Worm (Caenorhabditis elegans) whole organism, young adult: ENCODE results near the gene klo-2.

Experiments
- C06A6.2 ChIP-seq: fragments of 200-800 bp; sonication (Bioruptor generic); conservative IDR thresholded peaks from 2 replicates; pipeline ENCODE4 v1.3.6; 2022; ENCODE audit warnings: missing genetic modification characterization, missing compliant biosample characterization
- D2030.7 ChIP-seq: fragments of 200-800 bp; sonication (Bioruptor generic); IDR thresholded peaks from 2 replicates; pipeline ENCODE4 v1.3.6; 2022; ENCODE audit warnings: missing genetic modification reagents, missing genetic modification characterization, missing compliant biosample characterization
- F22D6.2 ChIP-seq: sonication (generic microtip); optimal IDR thresholded peaks from 2 replicates; lab custom pipeline; 2016; ENCODE audit warnings: mild to moderate bottlenecking, missing genetic modification characterization, missing compliant biosample characterization
- F33H1.4 ChIP-seq: fragments of 200-800 bp; sonication (Bioruptor generic); IDR thresholded peaks from 2 replicates; pipeline ENCODE4 v1.3.6; 2022; ENCODE audit warnings: missing genetic modification reagents, missing genetic modification characterization, missing compliant biosample characterization
- F52B5.7 ChIP-seq: sonication (generic microtip); optimal IDR thresholded peaks from 2 replicates; lab custom pipeline; 2016; ENCODE audit warnings: mild to moderate bottlenecking, missing genetic modification characterization, missing compliant biosample characterization
- F55B11.4 ChIP-seq: sonication (generic microtip); optimal IDR thresholded peaks from 2 replicates; lab custom pipeline; 2016; ENCODE audit warnings: missing compliant biosample characterization, missing genetic modification characterization, borderline replicate concordance; ENCODE audit not compliant: insufficient read depth
- F57A8.1 ChIP-seq: fragments of 200-800 bp; sonication (Bioruptor generic); optimal IDR thresholded peaks from 2 replicates; lab custom pipeline; 2018; ENCODE audit warnings: mild to moderate bottlenecking, missing genetic modification characterization, moderate library complexity, missing compliant biosample characterization
- Y56A3A.18 ChIP-seq: fragments of 200-800 bp; sonication (Bioruptor generic); IDR thresholded peaks from 2 replicates; pipeline ENCODE4 v1.3.6; 2022; ENCODE audit warnings: missing genetic modification reagents, missing genetic modification characterization, missing compliant biosample characterization
- Y67H2A.10 ChIP-seq: fragments of 200-800 bp; sonication (Bioruptor generic); conservative IDR thresholded peaks from 2 replicates; pipeline ENCODE4 v1.3.6; 2022; ENCODE audit warnings: missing genetic modification reagents, missing genetic modification characterization, missing compliant biosample characterization
- ZK185.1 ChIP-seq: sonication (generic microtip); optimal IDR thresholded peaks from 2 replicates; lab custom pipeline; 2016; ENCODE audit warnings: mild to moderate bottlenecking, missing genetic modification characterization, missing compliant biosample characterization; ENCODE audit not compliant: poor library complexity, severe bottlenecking
- aptf-2 ChIP-seq: fragments of 200-800 bp; sonication (Bioruptor generic); conservative IDR thresholded peaks from 2 replicates; pipeline ENCODE4 v1.3.6; 2022; ENCODE audit warnings: missing genetic modification reagents, missing genetic modification characterization, missing compliant biosample characterization
- atf-7 ChIP-seq: sonication (generic microtip); optimal IDR thresholded peaks from 2 replicates; lab custom pipeline; 2017; ENCODE audit warnings: mild to moderate bottlenecking, missing genetic modification characterization, missing compliant biosample characterization
- attf-6 ChIP-seq: fragments of 200-800 bp; sonication (Bioruptor generic); IDR thresholded peaks from 2 replicates; pipeline ENCODE4 v1.3.6; 2022; ENCODE audit warnings: missing genetic modification reagents, missing genetic modification characterization, missing compliant biosample characterization
- ceh-100 ChIP-seq: fragments of 200-800 bp; sonication (Bioruptor generic); IDR thresholded peaks from 2 replicates; pipeline ENCODE4 v1.3.6; 2022; ENCODE audit warnings: missing genetic modification reagents, missing genetic modification characterization, missing compliant biosample characterization
- ceh-27 ChIP-seq: fragments of 200-800 bp; sonication (Bioruptor generic); optimal IDR thresholded peaks from 2 replicates; lab custom pipeline; 2018; ENCODE audit warnings: mild to moderate bottlenecking, missing genetic modification characterization, moderate library complexity, missing compliant biosample characterization
- ceh-40 ChIP-seq: fragments of 200-800 bp; sonication (Bioruptor generic); IDR thresholded peaks from 2 replicates; pipeline ENCODE4 v1.3.6; 2022; ENCODE audit warnings: missing genetic modification characterization, missing compliant biosample characterization
- ceh-58 ChIP-seq: fragments of 200-800 bp; sonication (Bioruptor generic); IDR thresholded peaks from 2 replicates; pipeline ENCODE4 v1.3.6; 2022; ENCODE audit warnings: missing genetic modification characterization, missing compliant biosample characterization
- ceh-79 ChIP-seq: sonication (generic microtip); optimal IDR thresholded peaks from 2 replicates; lab custom pipeline; 2017; ENCODE audit warnings: mild to moderate bottlenecking, missing genetic modification characterization, missing compliant biosample characterization
- chd-7 ChIP-seq: sonication (generic microtip); optimal IDR thresholded peaks from 2 replicates; lab custom pipeline; 2016; ENCODE audit warnings: mild to moderate bottlenecking, missing genetic modification characterization, moderate library complexity, missing compliant biosample characterization
- dpl-1 ChIP-seq: fragments of 150-350 bp; optimal IDR thresholded peaks from 2 replicates; lab custom pipeline; 2014; ENCODE audit warnings: missing biosample characterization, missing genetic modification reagents, missing genetic modification characterization
- efl-1 ChIP-seq: fragments of 150-350 bp; optimal IDR thresholded peaks from 2 replicates; lab custom pipeline; 2014; ENCODE audit warnings: missing biosample characterization, missing genetic modification reagents, missing genetic modification characterization
- egrh-3 ChIP-seq: fragments of 200-800 bp; sonication (Bioruptor generic); IDR thresholded peaks from 2 replicates; pipeline ENCODE4 v1.3.6; 2022; ENCODE audit warnings: missing genetic modification reagents, missing genetic modification characterization, missing compliant biosample characterization
- ekl-4 ChIP-seq: fragments of 200-800 bp; sonication (Bioruptor generic); IDR thresholded peaks from 2 replicates; pipeline ENCODE4 v1.3.6; 2022; ENCODE audit warnings: missing genetic modification reagents, missing genetic modification characterization, missing compliant biosample characterization
- fkh-3 ChIP-seq: sonication (generic microtip); optimal IDR thresholded peaks from 2 replicates; lab custom pipeline; 2016; ENCODE audit warnings: mild to moderate bottlenecking, missing genetic modification characterization, missing compliant biosample characterization
- hlh-12 ChIP-seq: sonication (generic microtip); optimal IDR thresholded peaks from 2 replicates; lab custom pipeline; 2016; ENCODE audit warnings: missing genetic modification characterization, missing compliant biosample characterization
- hmg-1.2 ChIP-seq: fragments of 200-800 bp; sonication (Bioruptor generic); IDR thresholded peaks from 2 replicates; pipeline ENCODE4 v1.3.6; 2022; ENCODE audit warnings: missing genetic modification reagents, missing genetic modification characterization, missing compliant biosample characterization
- hmg-20 ChIP-seq: fragments of 200-800 bp; sonication (Bioruptor generic); IDR thresholded peaks from 2 replicates; pipeline ENCODE4 v1.3.6; 2022; ENCODE audit warnings: missing genetic modification reagents, missing genetic modification characterization, missing compliant biosample characterization
- hsf-1 ChIP-seq: fragments of 200-800 bp; sonication (Bioruptor generic); IDR thresholded peaks from 2 replicates; pipeline ENCODE4 v1.3.6; 2022; ENCODE audit warnings: missing genetic modification reagents, missing genetic modification characterization, missing compliant biosample characterization
- lag-1 ChIP-seq: fragments of 200-800 bp; sonication (Bioruptor generic); IDR thresholded peaks from 2 replicates; pipeline ENCODE4 v1.3.6; 2022; ENCODE audit warnings: missing genetic modification reagents, missing genetic modification characterization, missing compliant biosample characterization
- let-607 ChIP-seq, 2 experiments: fragments of 200-800 bp in 1 of 2; sonication (Bioruptor generic) in 1 of 2; sonication (generic microtip) in 1 of 2; optimal IDR thresholded peaks; 2 replicates each; lab custom pipeline; 2016 to 2018; ENCODE audit warnings: mild to moderate bottlenecking in 2 of 2, missing compliant biosample characterization in 2 of 2, missing genetic modification characterization in 2 of 2, moderate library complexity in 2 of 2, missing genotype in 1 of 2
- lin-26 ChIP-seq: fragments of 200-800 bp; sonication (Bioruptor generic); IDR thresholded peaks from 2 replicates; pipeline ENCODE4 v1.3.6; 2022; ENCODE audit warnings: missing genetic modification reagents, missing genetic modification characterization, missing compliant biosample characterization
- lir-1 ChIP-seq: fragments of 200-800 bp; sonication (Bioruptor generic); conservative IDR thresholded peaks from 2 replicates; pipeline ENCODE4 v1.3.6; 2022; ENCODE audit warnings: missing genetic modification reagents, missing genetic modification characterization, missing compliant biosample characterization
- lsy-27 ChIP-seq: sonication (generic microtip); optimal IDR thresholded peaks from 2 replicates; lab custom pipeline; 2017; ENCODE audit warnings: missing genetic modification characterization, mild to moderate bottlenecking, missing compliant biosample characterization, antibody characterized with exemption, missing genotype, borderline replicate concordance; ENCODE audit not compliant: insufficient read depth
- madf-8 ChIP-seq: fragments of 200-800 bp; sonication (Bioruptor generic); conservative IDR thresholded peaks from 2 replicates; pipeline ENCODE4 v1.3.6; 2022; ENCODE audit warnings: missing genetic modification reagents, missing genetic modification characterization, missing compliant biosample characterization
- mcd-1 ChIP-seq: fragments of 200-800 bp; sonication (Bioruptor generic); IDR thresholded peaks from 2 replicates; pipeline ENCODE4 v1.3.6; 2022; ENCODE audit warnings: missing genetic modification reagents, missing genetic modification characterization, missing compliant biosample characterization
- mes-4 ChIP-seq: sonication (generic microtip); optimal IDR thresholded peaks from 2 replicates; lab custom pipeline; 2016; ENCODE audit warnings: missing genotype, missing genetic modification characterization, missing compliant biosample characterization
- nfyb-1 ChIP-seq: fragments of 200-800 bp; sonication (Bioruptor generic); IDR thresholded peaks from 2 replicates; pipeline ENCODE4 v1.3.6; 2022; ENCODE audit warnings: missing genetic modification reagents, missing genetic modification characterization, missing compliant biosample characterization
- rec-8 ChIP-seq, 2 experiments: sonication (generic microtip); optimal IDR thresholded peaks; 2 replicates each; lab custom pipeline; 2016; ENCODE audit warnings: mild to moderate bottlenecking in 2 of 2, missing genetic modification characterization in 2 of 2, missing genetic modification reagents in 2 of 2, missing genotype in 2 of 2, missing biosample characterization in 1 of 2, missing compliant biosample characterization in 1 of 2, moderate library complexity in 1 of 2
- sdz-38 ChIP-seq: sonication (generic microtip); optimal IDR thresholded peaks from 2 replicates; lab custom pipeline; 2016; ENCODE audit warnings: missing genotype, missing genetic modification characterization, missing compliant biosample characterization
- sea-2 ChIP-seq: fragments of 200-800 bp; sonication (Bioruptor generic); IDR thresholded peaks from 2 replicates; pipeline ENCODE4 v1.3.6; 2022; ENCODE audit warnings: missing genetic modification characterization, missing compliant biosample characterization
- zfh-2 ChIP-seq: fragments of 200-800 bp; sonication (Bioruptor generic); conservative IDR thresholded peaks from 2 replicates; pipeline ENCODE4 v1.3.6; 2022; ENCODE audit warnings: missing genetic modification reagents, missing genetic modification characterization, missing compliant biosample characterization
- ztf-22 ChIP-seq: fragments of 200-800 bp; sonication (Bioruptor generic); optimal IDR thresholded peaks from 2 replicates; lab custom pipeline; 2018; ENCODE audit warnings: mild to moderate bottlenecking, missing genetic modification characterization, moderate library complexity, missing compliant biosample characterization
- ztf-26 ChIP-seq: sonication (generic microtip); optimal IDR thresholded peaks from 2 replicates; lab custom pipeline; 2017; ENCODE audit warnings: missing genetic modification characterization, missing compliant biosample characterization
- ztf-28 ChIP-seq: fragments of 200-800 bp; sonication (Bioruptor generic); IDR thresholded peaks from 2 replicates; pipeline ENCODE4 v1.3.6; 2022; ENCODE audit warnings: missing genetic modification reagents, missing genetic modification characterization, missing compliant biosample characterization
- ztf-3 ChIP-seq: fragments of 200-800 bp; sonication (Bioruptor generic); optimal IDR thresholded peaks from 2 replicates; lab custom pipeline; 2018; ENCODE audit warnings: mild to moderate bottlenecking, missing genetic modification characterization, missing compliant biosample characterization

klo-2 gene

ce11 chrIII:2468202-2468601, 22.2 kb downstream of the klo-2 start, which contains the start of the genes E02H9.9 and E02H9.1:
Gene E02H9.9 (minus strand): TSS chrIII:2468302.
Gene E02H9.1 (plus strand): TSS chrIII:2468486.
- no peak for TF ChIP-seq ztf-22 (GFP tag; lab: Kevin White, UChicago)
- TF ChIP-seq nfyb-1 (GFP tag; lab: Robert Waterston, UW) = no peak
- no peak for TF ChIP-seq ekl-4 (GFP tag; lab: Robert Waterston, UW)
- no peak for TF ChIP-seq atf-7 (tag; lab: Kevin White, UChicago)
- TF ChIP-seq ceh-79 (tag; lab: Kevin White, UChicago) = no peak
- no peak for TF ChIP-seq ztf-28 (GFP tag; lab: Robert Waterston, UW)
- TF ChIP-seq lag-1 (GFP tag; lab: Robert Waterston, UW) = no peak
- no peak for TF ChIP-seq ztf-3 (GFP tag; lab: Kevin White, UChicago)
- TF ChIP-seq hlh-12 = no peak
- TF ChIP-seq F33H1.4 = no peak
- no peak for TF ChIP-seq efl-1 (GFP tag; lab: Kevin White, UChicago)
- no peak for TF ChIP-seq mcd-1 (GFP tag; lab: Robert Waterston, UW)
- TF ChIP-seq ceh-40 (GFP tag; lab: Robert Waterston, UW) = no peak
- TF ChIP-seq lir-1 = no peak
- no peak for TF ChIP-seq ceh-27 (GFP tag; lab: Kevin White, UChicago)
- no peak for TF ChIP-seq mes-4 (tag; lab: Kevin White, UChicago)
- no peak for TF ChIP-seq hmg-20 (GFP tag; lab: Robert Waterston, UW)
- no peak for TF ChIP-seq let-607 (tag; optimal IDR thresholded peaks at IDR 0.05; lab: Kevin White, UChicago)
- TF ChIP-seq chd-7 (tag; lab: Kevin White, UChicago) = no peak

ce11 chrIII:2470757-2471509, 24.9 kb downstream of the klo-2 start:
- TF ChIP-seq egrh-3 (GFP tag; lab: Robert Waterston, UW) = peak; percentile 61; the same call in 1 of the 2 replicates
- peak; percentile 51 for TF ChIP-seq zfh-2 (GFP tag; lab: Robert Waterston, UW)

- TF ChIP-seq F52B5.7 (tag; lab: Kevin White, UChicago) (no peak), lin-26 (GFP tag; lab: Robert Waterston, UW) (no peak), hsf-1 (no peak), hmg-1.2 (GFP tag; lab: Robert Waterston, UW) (peak; percentile 56; the same call in 1 of the 2 replicates), F22D6.2 (no peak), madf-8 (GFP tag; lab: Robert Waterston, UW) (no peak), sea-2 (no peak), attf-6 (no peak), F55B11.4 (no peak), ekl-4 (GFP tag; lab: Robert Waterston, UW) (no peak), ZK185.1 (no peak), ztf-26 (tag; lab: Kevin White, UChicago) (no peak), Y56A3A.18 (GFP tag; lab: Robert Waterston, UW) (no peak), Y67H2A.10 (no peak), C06A6.2 (no peak), lsy-27 (tag; lab: Kevin White, UChicago) (no peak), ceh-100 (GFP tag; lab: Robert Waterston, UW) (no peak), ceh-58 (GFP tag; lab: Robert Waterston, UW) (no peak), sdz-38 (no peak), aptf-2 (GFP tag; lab: Robert Waterston, UW) (no peak), D2030.7 (no peak), F57A8.1 (no peak), F33H1.4 (no peak), fkh-3 (no peak), egrh-3 (GFP tag; lab: Robert Waterston, UW) (peak; percentile 73), rec-8 (tag; optimal IDR thresholded peaks at IDR 0.05; lab: Kevin White, UChicago) (no peak), dpl-1 (no peak)
These were observed 25.8 kb downstream of the klo-2 start for ce11 chrIII:2471855-2472254.
